Fruit fly (Drosophila melanogaster) whole organism, embryonic: Measurements from ENCODE around the gene CG7601.

Experiments used
- Antp ChIP-seq: fragments of 200-800 bp; sonication (Bioruptor generic); optimal IDR thresholded peaks from 3 replicates; lab custom pipeline; 2016; ENCODE audit warnings: missing biosample characterization, missing genetic modification characterization
- CG11247 ChIP-seq: fragments of 200-800 bp; sonication (Bioruptor generic); IDR thresholded peaks from 2 replicates; pipeline ENCODE4 v1.3.6; 2022; ENCODE audit warnings: missing biosample characterization, missing genetic modification characterization
- CG11456 ChIP-seq: fragments of 200-800 bp; sonication (Bioruptor generic); IDR thresholded peaks from 3 replicates; pipeline ENCODE4 v1.3.6; 2022; ENCODE audit warnings: missing biosample characterization, missing genetic modification characterization
- CG12659 ChIP-seq: fragments of 200-800 bp; sonication (Bioruptor generic); optimal IDR thresholded peaks from 3 replicates; lab custom pipeline; 2017; ENCODE audit warnings: mild to moderate bottlenecking, missing biosample characterization, missing genetic modification reagents, missing genetic modification characterization
- CG16813 ChIP-seq: fragments of 200-800 bp; sonication (Bioruptor generic); IDR thresholded peaks from 3 replicates; pipeline ENCODE4 v1.3.6; 2022; ENCODE audit warnings: missing biosample characterization, missing genetic modification characterization; ENCODE audit not compliant: partially characterized antibody
- CG17568 ChIP-seq: fragments of 200-800 bp; sonication (Bioruptor generic); optimal IDR thresholded peaks from 2 replicates; lab custom pipeline; 2018; ENCODE audit warnings: missing biosample characterization, mild to moderate bottlenecking, missing genetic modification characterization, moderate library complexity
- CG4282 ChIP-seq: fragments of 200-800 bp; sonication (Bioruptor generic); optimal IDR thresholded peaks from 2 replicates; lab custom pipeline; 2016; ENCODE audit warnings: missing biosample characterization, missing genetic modification characterization
- CG4360 ChIP-seq: fragments of 200-800 bp; sonication (Bioruptor generic); IDR thresholded peaks from 2 replicates; pipeline ENCODE4 v1.3.6; 2022; ENCODE audit warnings: missing biosample characterization, missing genetic modification characterization
- CG8765 ChIP-seq: fragments of 200-800 bp; sonication (Bioruptor generic); IDR thresholded peaks from 2 replicates; pipeline ENCODE4 v1.3.6; 2022; ENCODE audit warnings: missing biosample characterization, missing genetic modification characterization
- CG9817 ChIP-seq: fragments of 200-800 bp; sonication (Bioruptor generic); optimal IDR thresholded peaks from 2 replicates; lab custom pipeline; 2018; ENCODE audit warnings: missing biosample characterization, mild to moderate bottlenecking, missing genetic modification characterization, moderate library complexity
- CG9876 ChIP-seq: fragments of 200-800 bp; sonication (Bioruptor generic); optimal IDR thresholded peaks from 2 replicates; lab custom pipeline; 2016; ENCODE audit warnings: missing biosample characterization, missing genetic modification characterization
- D ChIP-seq, 2 experiments: fragments of 200-800 bp in 1 of 2; fragments of >200 bp in 1 of 2; sonication (Bioruptor generic) in 1 of 2; optimal IDR thresholded peaks; 2 replicates in 1 of 2; 3 replicates in 1 of 2; lab custom pipeline; 2017; ENCODE audit warnings: mild to moderate bottlenecking in 1 of 2, missing biosample characterization in 1 of 2, missing genetic modification characterization in 1 of 2, missing genetic modification reagents in 1 of 2
- D19B ChIP-seq: fragments of 200-800 bp; sonication (Bioruptor generic); optimal IDR thresholded peaks from 2 replicates; lab custom pipeline; 2017; ENCODE audit warnings: missing biosample characterization, mild to moderate bottlenecking, missing genetic modification characterization
- Dip3 ChIP-seq: fragments of 200-800 bp; sonication (Bioruptor generic); optimal IDR thresholded peaks from 3 replicates; lab custom pipeline; 2016; ENCODE audit warnings: missing biosample characterization, missing genetic modification characterization
- Eip74EF ChIP-seq, 2 experiments: fragments of 200-800 bp in 1 of 2; fragments of >200 bp in 1 of 2; sonication (Bioruptor generic) in 1 of 2; optimal IDR thresholded peaks; 2 replicates each; lab custom pipeline; 2017 to 2019; ENCODE audit warnings: missing biosample characterization in 2 of 2, missing genetic modification characterization in 2 of 2, mild to moderate bottlenecking in 1 of 2, moderate library complexity in 1 of 2
- Fer3 ChIP-seq: fragments of 200-800 bp; sonication (Bioruptor generic); optimal IDR thresholded peaks from 2 replicates; lab custom pipeline; 2018; ENCODE audit warnings: missing biosample characterization, mild to moderate bottlenecking, missing genetic modification characterization, moderate library complexity
- HLH4C ChIP-seq: fragments of 200-800 bp; sonication (Bioruptor generic); IDR thresholded peaks from 3 replicates; pipeline ENCODE4 v1.3.6; 2022; ENCODE audit warnings: missing biosample characterization, missing genetic modification characterization; ENCODE audit not compliant: partially characterized antibody
- HmgZ ChIP-seq: fragments of 200-800 bp; sonication (Bioruptor generic); optimal IDR thresholded peaks from 2 replicates; lab custom pipeline; 2018; ENCODE audit warnings: missing biosample characterization, mild to moderate bottlenecking, missing genetic modification characterization
- Hr39 ChIP-seq: fragments of >200 bp; optimal IDR thresholded peaks from 2 replicates; lab custom pipeline; 2017
- Mad ChIP-seq: fragments of 200-800 bp; sonication (Bioruptor generic); optimal IDR thresholded peaks from 2 replicates; lab custom pipeline; 2016; ENCODE audit warnings: missing biosample characterization, missing genetic modification characterization
- Meics ChIP-seq: fragments of 200-800 bp; sonication (Bioruptor generic); optimal IDR thresholded peaks from 2 replicates; lab custom pipeline; 2017; ENCODE audit warnings: missing biosample characterization, mild to moderate bottlenecking, missing genetic modification characterization
- Nf-YA ChIP-seq: fragments of 200-800 bp; sonication (Bioruptor generic); IDR thresholded peaks from 2 replicates; pipeline ENCODE4 v1.3.6; 2022; ENCODE audit warnings: missing biosample characterization, missing genetic modification characterization
- Pdp1 ChIP-seq, 2 experiments: fragments of 200-800 bp; sonication (Bioruptor generic); optimal IDR thresholded peaks; 3 replicates each; lab custom pipeline; 2016; ENCODE audit warnings: missing biosample characterization in 2 of 2, missing genetic modification characterization in 2 of 2, mild to moderate bottlenecking in 1 of 2, moderate library complexity in 1 of 2
- Tbp ChIP-seq: fragments of >200 bp; optimal IDR thresholded peaks from 2 replicates; lab custom pipeline; 2018; ENCODE audit warnings: missing biosample characterization, missing genetic modification characterization
- Vsx1 ChIP-seq: fragments of 200-800 bp; sonication (Bioruptor generic); optimal IDR thresholded peaks from 2 replicates; lab custom pipeline; 2017; ENCODE audit warnings: missing biosample characterization, mild to moderate bottlenecking, missing genetic modification characterization, missing genetic modification reagents
- YL-1 ChIP-seq: fragments of 200-800 bp; sonication (Bioruptor generic); optimal IDR thresholded peaks from 3 replicates; lab custom pipeline; 2017; ENCODE audit warnings: missing biosample characterization, mild to moderate bottlenecking, missing genetic modification characterization
- az2 ChIP-seq: fragments of 200-800 bp; sonication (Bioruptor generic); optimal IDR thresholded peaks from 3 replicates; lab custom pipeline; 2016; ENCODE audit warnings: missing biosample characterization, missing genetic modification characterization
- bcd ChIP-seq: fragments of 200-800 bp; sonication (Bioruptor generic); optimal IDR thresholded peaks from 2 replicates; lab custom pipeline; 2017; ENCODE audit warnings: missing biosample characterization, mild to moderate bottlenecking, missing genetic modification characterization
- br ChIP-seq: fragments of >200 bp; optimal IDR thresholded peaks from 2 replicates; lab custom pipeline; 2017
- dati ChIP-seq: fragments of 200-800 bp; sonication (Bioruptor generic); IDR thresholded peaks from 2 replicates; pipeline ENCODE4 v1.3.6; 2022; ENCODE audit warnings: missing biosample characterization, missing genetic modification characterization
- fd102C ChIP-seq: fragments of 200-800 bp; sonication (Bioruptor generic); optimal IDR thresholded peaks from 2 replicates; lab custom pipeline; 2018; ENCODE audit warnings: missing biosample characterization, mild to moderate bottlenecking, missing genetic modification characterization, moderate library complexity
- ftz-f1 ChIP-seq: fragments of 200-800 bp; sonication (Bioruptor generic); optimal IDR thresholded peaks from 2 replicates; lab custom pipeline; 2016; ENCODE audit warnings: missing biosample characterization, missing genetic modification characterization
- her ChIP-seq: fragments of 200-800 bp; sonication (Bioruptor generic); optimal IDR thresholded peaks from 2 replicates; lab custom pipeline; 2016; ENCODE audit warnings: missing biosample characterization, missing genetic modification characterization
- ken ChIP-seq: fragments of 200-800 bp; sonication (Bioruptor generic); IDR thresholded peaks from 3 replicates; pipeline ENCODE4 v1.3.6; 2022; ENCODE audit warnings: missing biosample characterization, missing genetic modification characterization
- lbe ChIP-seq: fragments of 200-800 bp; sonication (Bioruptor generic); optimal IDR thresholded peaks from 2 replicates; lab custom pipeline; 2016; ENCODE audit warnings: missing biosample characterization, mild to moderate bottlenecking, missing genetic modification characterization
- lmd ChIP-seq: fragments of 200-800 bp; sonication (Bioruptor generic); IDR thresholded peaks from 2 replicates; pipeline ENCODE4 v1.3.6; 2022; ENCODE audit warnings: missing biosample characterization, missing genetic modification characterization
- mirr ChIP-seq: fragments of 200-800 bp; sonication (Bioruptor generic); optimal IDR thresholded peaks from 3 replicates; lab custom pipeline; 2018; ENCODE audit warnings: missing biosample characterization, mild to moderate bottlenecking, missing genetic modification characterization
- mld ChIP-seq: fragments of 200-800 bp; sonication (Bioruptor generic); IDR thresholded peaks from 3 replicates; pipeline ENCODE4 v1.3.6; 2022; ENCODE audit warnings: missing biosample characterization, missing genetic modification characterization; ENCODE audit not compliant: partially characterized antibody
- oc ChIP-seq: fragments of 200-800 bp; sonication (Bioruptor generic); optimal IDR thresholded peaks from 2 replicates; lab custom pipeline; 2018; ENCODE audit warnings: missing biosample characterization, mild to moderate bottlenecking, missing genetic modification characterization, moderate library complexity
- p53 ChIP-seq: fragments of 200-800 bp; sonication (Bioruptor generic); optimal IDR thresholded peaks from 2 replicates; lab custom pipeline; 2016; ENCODE audit warnings: missing biosample characterization, missing genetic modification characterization
- pan ChIP-seq, 4 experiments: fragments of >200 bp in 3 of 4; fragments of 200-800 bp in 1 of 4; sonication (Bioruptor generic) in 1 of 4; optimal IDR thresholded peaks in 3 of 4; IDR thresholded peaks in 1 of 4; 2 replicates each; pipeline versions ENCODE4 v1.3.6 to Lab custom; 2017 to 2022; ENCODE audit warnings: missing biosample characterization in 2 of 4, missing genetic modification characterization in 2 of 4, mixed read lengths in 1 of 4
- pfk ChIP-seq: fragments of 200-800 bp; sonication (Bioruptor generic); optimal IDR thresholded peaks from 2 replicates; lab custom pipeline; 2018; ENCODE audit warnings: missing biosample characterization, mild to moderate bottlenecking, missing genetic modification characterization, moderate library complexity
- scrt ChIP-seq: fragments of 200-800 bp; sonication (Bioruptor generic); optimal IDR thresholded peaks from 2 replicates; lab custom pipeline; 2018; ENCODE audit warnings: missing biosample characterization, mild to moderate bottlenecking, missing genetic modification characterization, moderate library complexity
- seq ChIP-seq: fragments of 200-800 bp; sonication (Bioruptor generic); IDR thresholded peaks from 2 replicates; pipeline ENCODE4 v1.3.6; 2022; ENCODE audit warnings: missing biosample characterization, missing genetic modification characterization
- shn ChIP-seq: fragments of 200-800 bp; sonication (Bioruptor generic); optimal IDR thresholded peaks from 3 replicates; lab custom pipeline; 2016; ENCODE audit warnings: missing biosample characterization, missing genetic modification characterization
- sqz ChIP-seq: fragments of 200-800 bp; sonication (Bioruptor generic); optimal IDR thresholded peaks from 3 replicates; lab custom pipeline; 2018; ENCODE audit warnings: missing biosample characterization, mild to moderate bottlenecking, missing genetic modification characterization
- sug ChIP-seq: fragments of 200-800 bp; optimal IDR thresholded peaks from 2 replicates; lab custom pipeline; 2019; ENCODE audit warnings: missing biosample characterization, mild to moderate bottlenecking, missing genetic modification characterization, moderate library complexity
- vnd ChIP-seq: fragments of 200-800 bp; sonication (Bioruptor generic); IDR thresholded peaks from 3 replicates; pipeline ENCODE4 v1.3.6; 2022; ENCODE audit warnings: missing biosample characterization, missing genetic modification characterization; ENCODE audit not compliant: partially characterized antibody
- wek ChIP-seq: fragments of 200-800 bp; sonication (Bioruptor generic); optimal IDR thresholded peaks from 3 replicates; lab custom pipeline; 2018; ENCODE audit warnings: missing biosample characterization, mild to moderate bottlenecking, missing genetic modification characterization, moderate library complexity
- wor ChIP-seq: fragments of 200-800 bp; sonication (Bioruptor generic); IDR thresholded peaks from 2 replicates; pipeline ENCODE4 v1.3.6; 2022; ENCODE audit warnings: missing biosample characterization, missing genetic modification characterization

CG7601 gene

dm6 chr3R:29736678-29737093 is at the start of gene CG7601, which contains the start of gene CIA30 (continued):
- TF ChIP-seq D (optimal IDR thresholded peaks at IDR 0.05; lab: Kevin White, UChicago) (no peak), D (GFP tag; optimal IDR thresholded peaks at IDR 0.05; lab: Kevin White, UChicago) (peak; percentile 97), lmd (GFP tag; lab: Robert Waterston, UW) (peak; percentile 100), CG11247 (peak; percentile 100), CG17568 (GFP tag; lab: Kevin White, UChicago) (no peak), CG12659 (GFP tag; lab: Kevin White, UChicago) (peak; percentile 98), CG8765 (peak; percentile 100), mirr (GFP tag; lab: Kevin White, UChicago) (peak; percentile 99), pan (optimal IDR thresholded peaks at IDR 0.05; lab: Kevin White, UChicago) (no peak), pan (GFP tag; optimal IDR thresholded peaks at IDR 0.05 in 1 of 2, IDR thresholded peaks at IDR 0.05 in 1 of 2) (peak in 1 of 2 experiments; percentile 100), Meics (GFP tag; lab: Kevin White, UChicago) (peak; percentile 98), Eip74EF (GFP tag; optimal IDR thresholded peaks at IDR 0.05; lab: Kevin White, UChicago) (peak in 1 of 2 experiments; percentile 93), CG4282 (GFP tag; lab: Kevin White, UChicago) (peak; percentile 95), Hr39 (lab: Kevin White, UChicago) (no peak), shn (GFP tag; lab: Kevin White, UChicago) (peak; percentile 98), p53 (peak; percentile 95), D19B (GFP tag; lab: Kevin White, UChicago) (peak; percentile 93), lbe (GFP tag; lab: Kevin White, UChicago) (peak; percentile 97), vnd (GFP tag; lab: Robert Waterston, UW) (no peak), dati (GFP tag; lab: Robert Waterston, UW) (peak; percentile 100), Dip3 (GFP tag; lab: Kevin White, UChicago) (peak; percentile 99), Nf-YA (GFP tag; lab: Robert Waterston, UW) (peak; percentile 100), wor (GFP tag; lab: Robert Waterston, UW) (peak; percentile 99), CG4360 (GFP tag; lab: Robert Waterston, UW) (peak; percentile 97), Vsx1 (GFP tag; lab: Kevin White, UChicago) (peak; percentile 92), CG9817 (tag; lab: Kevin White, UChicago) (peak; percentile 99), sug (peak; percentile 98), HmgZ (tag; lab: Kevin White, UChicago) (peak; percentile 98), fd102C (GFP tag; lab: Kevin White, UChicago) (peak; percentile 83), her (GFP tag; lab: Kevin White, UChicago) (peak; percentile 97), scrt (GFP tag; lab: Kevin White, UChicago) (peak; percentile 94), az2 (peak; percentile 98), seq (GFP tag; lab: Robert Waterston, UW) (peak; percentile 100), pfk (GFP tag; lab: Kevin White, UChicago) (peak; percentile 72), Fer3 (tag; lab: Kevin White, UChicago) (peak; percentile 99), CG9876 (GFP tag; lab: Kevin White, UChicago) (peak; percentile 99), sqz (no peak), ftz-f1 (peak; percentile 78), Antp (GFP tag; lab: Kevin White, UChicago) (peak; percentile 99), mld (GFP tag; lab: Robert Waterston, UW) (no peak), Tbp (GFP tag; lab: Kevin White, UChicago) (no peak), wek (GFP tag; lab: Kevin White, UChicago) (peak; percentile 92), br (no peak), bcd (GFP tag; lab: Kevin White, UChicago) (peak; percentile 99), ken (GFP tag; lab: Robert Waterston, UW) (peak; percentile 100), Pdp1 (GFP tag; optimal IDR thresholded peaks at IDR 0.05; lab: Kevin White, UChicago) (peak; percentile 99), CG11456 (GFP tag; lab: Robert Waterston, UW) (peak; percentile 100), oc (tag; lab: Kevin White, UChicago) (peak; percentile 95), YL-1 (GFP tag; lab: Kevin White, UChicago) (peak; percentile 92), CG16813 (GFP tag; lab: Robert Waterston, UW) (0 out of 3 replicates have a peak, but pooled peaks have one; percentile 32), Mad (peak; percentile 97), HLH4C (no peak)
